Fruit fly (Drosophila melanogaster) whole organism, embryonic: Measurements from ENCODE around the gene GAPcenA.

Experiments
- Atf-2 ChIP-seq: fragments of 200-800 bp; sonication (Bioruptor generic); optimal IDR thresholded peaks from 2 replicates; lab custom pipeline; 2016; ENCODE audit warnings: missing biosample characterization, missing genetic modification characterization
- Atf6 ChIP-seq: fragments of 200-800 bp; sonication (Bioruptor generic); IDR thresholded peaks from 2 replicates; pipeline ENCODE4 v1.3.6; 2022; ENCODE audit warnings: missing biosample characterization, missing genetic modification characterization
- C15 ChIP-seq: fragments of 200-800 bp; sonication (Bioruptor generic); IDR thresholded peaks from 3 replicates; pipeline ENCODE4 v1.3.6; 2022; ENCODE audit warnings: missing biosample characterization, missing genetic modification characterization
- CG10267 ChIP-seq: fragments of 200-800 bp; sonication (Bioruptor generic); optimal IDR thresholded peaks from 2 replicates; lab custom pipeline; 2018; ENCODE audit warnings: missing biosample characterization, mild to moderate bottlenecking, missing genetic modification characterization, moderate library complexity
- CG10274 ChIP-seq: fragments of 200-800 bp; sonication (Bioruptor generic); optimal IDR thresholded peaks from 3 replicates; lab custom pipeline; 2017; ENCODE audit warnings: missing biosample characterization, mild to moderate bottlenecking, missing genetic modification characterization
- CG11093 ChIP-seq: fragments of 200-800 bp; sonication (Bioruptor generic); IDR thresholded peaks from 3 replicates; pipeline ENCODE4 v1.3.6; 2022; ENCODE audit warnings: missing biosample characterization, missing genetic modification characterization
- CG11696 ChIP-seq: fragments of 200-800 bp; sonication (Bioruptor generic); IDR thresholded peaks from 2 replicates; pipeline ENCODE4 v1.3.6; 2022; ENCODE audit warnings: missing biosample characterization, missing genetic modification characterization
- CG12071 ChIP-seq: fragments of 200-800 bp; sonication (Bioruptor generic); optimal IDR thresholded peaks from 3 replicates; lab custom pipeline; 2018; ENCODE audit warnings: missing biosample characterization, mild to moderate bottlenecking, missing genetic modification characterization
- CG1233 ChIP-seq: fragments of 200-800 bp; sonication (Bioruptor generic); optimal IDR thresholded peaks from 4 replicates; lab custom pipeline; 2018; ENCODE audit warnings: missing biosample characterization, mild to moderate bottlenecking, missing genetic modification characterization
- CG12659 ChIP-seq: fragments of 200-800 bp; sonication (Bioruptor generic); optimal IDR thresholded peaks from 3 replicates; lab custom pipeline; 2017; ENCODE audit warnings: mild to moderate bottlenecking, missing biosample characterization, missing genetic modification reagents, missing genetic modification characterization
- CG13624 ChIP-seq: fragments of 200-800 bp; sonication (Bioruptor generic); optimal IDR thresholded peaks from 2 replicates; lab custom pipeline; 2016; ENCODE audit warnings: missing biosample characterization, missing genetic modification characterization
- CG14710 ChIP-seq: fragments of 200-800 bp; sonication (Bioruptor generic); optimal IDR thresholded peaks from 3 replicates; lab custom pipeline; 2019; ENCODE audit warnings: missing biosample characterization, mild to moderate bottlenecking, missing genetic modification characterization, moderate library complexity
- CG18011 ChIP-seq: fragments of 200-800 bp; sonication (Bioruptor generic); optimal IDR thresholded peaks from 2 replicates; lab custom pipeline; 2017; ENCODE audit warnings: missing biosample characterization, missing genetic modification characterization, mild to moderate bottlenecking, moderate library complexity, missing genotype
- CG1832 ChIP-seq: fragments of 200-800 bp; sonication (Bioruptor generic); optimal IDR thresholded peaks from 2 replicates; lab custom pipeline; 2017; ENCODE audit warnings: missing biosample characterization, mild to moderate bottlenecking, missing genetic modification characterization, inconsistent platforms
- CG18476 ChIP-seq: fragments of 200-800 bp; sonication (Bioruptor generic); optimal IDR thresholded peaks from 2 replicates; lab custom pipeline; 2016; ENCODE audit warnings: missing biosample characterization, mild to moderate bottlenecking, missing genetic modification characterization
- CG2199 ChIP-seq: fragments of 200-800 bp; sonication (Bioruptor generic); IDR thresholded peaks from 3 replicates; pipeline ENCODE4 v1.3.6; 2022; ENCODE audit warnings: missing biosample characterization, missing genetic modification characterization
- CG30020 ChIP-seq: fragments of 200-800 bp; optimal IDR thresholded peaks from 2 replicates; lab custom pipeline; 2019; ENCODE audit warnings: missing biosample characterization, mild to moderate bottlenecking, missing genetic modification characterization, moderate library complexity
- CG6689 ChIP-seq: fragments of 200-800 bp; sonication (Bioruptor generic); IDR thresholded peaks from 2 replicates; pipeline ENCODE4 v1.3.6; 2022; ENCODE audit warnings: missing biosample characterization, missing genetic modification characterization
- CG8281 ChIP-seq: fragments of 200-800 bp; sonication (Bioruptor generic); optimal IDR thresholded peaks from 2 replicates; lab custom pipeline; 2018; ENCODE audit warnings: missing biosample characterization, mild to moderate bottlenecking, missing genetic modification characterization, moderate library complexity
- Dll ChIP-seq: fragments of 200-800 bp; sonication (Bioruptor generic); IDR thresholded peaks from 4 replicates; pipeline ENCODE4 v1.3.6; 2022; ENCODE audit warnings: missing biosample characterization, missing genetic modification characterization; ENCODE audit not compliant: partially characterized antibody
- HLH3B ChIP-seq: fragments of 200-800 bp; sonication (Bioruptor generic); IDR thresholded peaks from 2 replicates; pipeline ENCODE4 v1.3.6; 2022; ENCODE audit warnings: missing biosample characterization, missing genetic modification characterization
- HLH4C ChIP-seq: fragments of 200-800 bp; sonication (Bioruptor generic); IDR thresholded peaks from 3 replicates; pipeline ENCODE4 v1.3.6; 2022; ENCODE audit warnings: missing biosample characterization, missing genetic modification characterization; ENCODE audit not compliant: partially characterized antibody
- Mrtf ChIP-seq: fragments of 200-800 bp; sonication (Bioruptor generic); IDR thresholded peaks from 3 replicates; pipeline ENCODE4 v1.3.6; 2022; ENCODE audit warnings: missing biosample characterization, missing genetic modification characterization
- Sox102F ChIP-seq: fragments of 200-800 bp; sonication (Bioruptor generic); optimal IDR thresholded peaks from 2 replicates; lab custom pipeline; 2018; ENCODE audit warnings: missing biosample characterization, mild to moderate bottlenecking, missing genetic modification characterization, moderate library complexity
- Stat92E ChIP-seq, 3 experiments: fragments of >200 bp in 2 of 3; fragments of 200-800 bp in 1 of 3; sonication (Bioruptor generic) in 1 of 3; optimal IDR thresholded peaks; 2 replicates each; lab custom pipeline; 2017 to 2019; ENCODE audit warnings: missing biosample characterization in 3 of 3, missing genetic modification characterization in 3 of 3, mild to moderate bottlenecking in 1 of 3, moderate library complexity in 1 of 3
- Taf1 ChIP-seq: fragments of 200-800 bp; sonication (Bioruptor generic); IDR thresholded peaks from 2 replicates; pipeline ENCODE4 v1.3.6; 2022; ENCODE audit warnings: missing biosample characterization, missing genetic modification characterization
- amos ChIP-seq: fragments of 200-800 bp; sonication (Bioruptor generic); IDR thresholded peaks from 2 replicates; pipeline ENCODE4 v1.3.6; 2022; ENCODE audit warnings: missing biosample characterization, missing genetic modification characterization; ENCODE audit not compliant: partially characterized antibody
- az2 ChIP-seq: fragments of 200-800 bp; sonication (Bioruptor generic); optimal IDR thresholded peaks from 3 replicates; lab custom pipeline; 2016; ENCODE audit warnings: missing biosample characterization, missing genetic modification characterization
- chm ChIP-seq: fragments of 200-800 bp; sonication (Bioruptor generic); IDR thresholded peaks from 2 replicates; pipeline ENCODE4 v1.3.6; 2022; ENCODE audit warnings: missing biosample characterization, missing genetic modification characterization
- dan ChIP-seq: fragments of 200-800 bp; sonication (Bioruptor generic); IDR thresholded peaks from 2 replicates; pipeline ENCODE4 v1.3.6; 2022; ENCODE audit warnings: missing biosample characterization, missing genetic modification characterization
- ems ChIP-seq: fragments of 200-800 bp; sonication (Bioruptor generic); optimal IDR thresholded peaks from 3 replicates; lab custom pipeline; 2016; ENCODE audit warnings: missing biosample characterization, missing genetic modification characterization
- esg ChIP-seq: fragments of 200-800 bp; sonication (Bioruptor generic); conservative IDR thresholded peaks from 2 replicates; pipeline ENCODE4 v1.3.6; 2022; ENCODE audit warnings: missing biosample characterization, missing genetic modification characterization
- eve ChIP-seq, 2 experiments: fragments of >200 bp; optimal IDR thresholded peaks; 2 replicates each; lab custom pipeline; 2017; ENCODE audit warnings: missing biosample characterization in 2 of 2, missing genetic modification characterization in 2 of 2
- fd64A ChIP-seq: fragments of 200-800 bp; sonication (Bioruptor generic); optimal IDR thresholded peaks from 3 replicates; lab custom pipeline; 2018; ENCODE audit warnings: missing biosample characterization, mild to moderate bottlenecking, missing genetic modification characterization
- gsb-n ChIP-seq: fragments of 200-800 bp; sonication (Bioruptor generic); optimal IDR thresholded peaks from 3 replicates; lab custom pipeline; 2018; ENCODE audit warnings: missing biosample characterization, mild to moderate bottlenecking, missing genetic modification characterization
- hb ChIP-seq: fragments of 200-800 bp; sonication (Bioruptor generic); IDR thresholded peaks from 3 replicates; pipeline ENCODE4 v1.3.6; 2022; ENCODE audit warnings: missing biosample characterization, missing genetic modification characterization; ENCODE audit not compliant: partially characterized antibody
- ken ChIP-seq: fragments of 200-800 bp; sonication (Bioruptor generic); IDR thresholded peaks from 3 replicates; pipeline ENCODE4 v1.3.6; 2022; ENCODE audit warnings: missing biosample characterization, missing genetic modification characterization
- klu ChIP-seq: fragments of 200-800 bp; sonication (Bioruptor generic); IDR thresholded peaks from 2 replicates; pipeline ENCODE4 v1.3.6; 2022; ENCODE audit warnings: missing biosample characterization, missing genetic modification characterization
- knrl ChIP-seq: fragments of 200-800 bp; sonication (Bioruptor generic); IDR thresholded peaks from 3 replicates; pipeline ENCODE4 v1.3.6; 2022; ENCODE audit warnings: missing biosample characterization, missing genetic modification characterization; ENCODE audit not compliant: partially characterized antibody
- mam ChIP-seq: fragments of 200-800 bp; sonication (Bioruptor generic); optimal IDR thresholded peaks from 3 replicates; lab custom pipeline; 2016; ENCODE audit warnings: missing biosample characterization, missing genetic modification characterization
- onecut ChIP-seq: fragments of 200-800 bp; sonication (Bioruptor generic); IDR thresholded peaks from 2 replicates; pipeline ENCODE4 v1.3.6; 2022; ENCODE audit warnings: missing biosample characterization, missing genetic modification characterization
- pita ChIP-seq: fragments of 200-800 bp; sonication (Bioruptor generic); optimal IDR thresholded peaks from 2 replicates; lab custom pipeline; 2017; ENCODE audit warnings: missing biosample characterization, mild to moderate bottlenecking, missing genetic modification characterization
- pnt ChIP-seq: fragments of 200-800 bp; sonication (Bioruptor generic); optimal IDR thresholded peaks from 3 replicates; lab custom pipeline; 2016; ENCODE audit warnings: missing biosample characterization, missing genetic modification characterization
- prd ChIP-seq, 3 experiments: fragments of >200 bp in 2 of 3; fragments of 200-800 bp in 1 of 3; sonication (Bioruptor generic) in 1 of 3; optimal IDR thresholded peaks in 2 of 3; IDR thresholded peaks in 1 of 3; 2 replicates in 2 of 3; 3 replicates in 1 of 3; pipeline versions ENCODE4 v1.3.6 to Lab custom; 2017 to 2022; ENCODE audit warnings: missing biosample characterization in 1 of 3, missing genetic modification characterization in 1 of 3
- sim ChIP-seq: fragments of 200-800 bp; sonication (Bioruptor generic); IDR thresholded peaks from 2 replicates; pipeline ENCODE4 v1.3.6; 2022; ENCODE audit warnings: missing biosample characterization, missing genetic modification characterization
- sima ChIP-seq: fragments of 200-800 bp; sonication (Bioruptor generic); optimal IDR thresholded peaks from 2 replicates; lab custom pipeline; 2016; ENCODE audit warnings: missing biosample characterization, missing genetic modification characterization
- slbo ChIP-seq: fragments of 200-800 bp; sonication (Bioruptor generic); IDR thresholded peaks from 2 replicates; pipeline ENCODE4 v1.3.6; 2022; ENCODE audit warnings: missing biosample characterization, missing genetic modification characterization
- usp ChIP-seq: fragments of >200 bp; optimal IDR thresholded peaks from 2 replicates; lab custom pipeline; 2017; ENCODE audit warnings: missing biosample characterization, missing genetic modification characterization
- wek ChIP-seq: fragments of 200-800 bp; sonication (Bioruptor generic); optimal IDR thresholded peaks from 3 replicates; lab custom pipeline; 2018; ENCODE audit warnings: missing biosample characterization, mild to moderate bottlenecking, missing genetic modification characterization, moderate library complexity

The GAPcenA gene

DNA sequence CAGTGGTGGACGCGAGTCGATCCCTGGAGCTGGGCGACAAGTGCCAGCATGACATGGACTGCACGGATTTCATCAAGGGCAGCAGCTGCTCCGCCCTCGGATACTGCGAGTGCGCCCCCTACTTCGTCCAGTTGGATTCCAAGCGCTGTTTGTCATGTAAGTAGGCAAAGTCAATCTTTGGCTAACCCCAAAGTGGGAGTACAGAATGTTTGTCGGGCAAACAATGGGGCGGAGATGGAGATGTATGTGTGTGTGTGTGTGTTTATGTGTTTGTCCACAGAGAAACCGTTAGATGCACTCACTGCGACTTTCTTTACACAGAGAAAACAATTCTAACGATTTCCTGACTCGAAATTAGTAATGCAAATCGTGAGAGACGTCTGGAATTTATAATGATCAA lies 32.8 kb downstream of the GAPcenA start (continued):
- TF ChIP-seq fd64A (GFP tag; lab: Kevin White, UChicago) (peak; percentile 55), CG10267 (tag; lab: Kevin White, UChicago) (no peak), CG18011 (GFP tag; lab: Kevin White, UChicago) (no peak), sim (GFP tag; lab: Robert Waterston, UW) (no peak), esg (GFP tag; lab: Robert Waterston, UW) (no peak), eve (GFP tag; optimal IDR thresholded peaks at IDR 0.05; lab: Kevin White, UChicago) (no peak), CG6689 (GFP tag; lab: Robert Waterston, UW) (no peak), CG1233 (GFP tag; lab: Kevin White, UChicago) (no peak), CG10274 (GFP tag; lab: Kevin White, UChicago) (no peak), pita (no peak), slbo (GFP tag; lab: Robert Waterston, UW) (peak; percentile 27; the same call in 1 of the 2 replicates), CG13624 (GFP tag; lab: Kevin White, UChicago) (no peak), usp (GFP tag; lab: Kevin White, UChicago) (no peak), mam (GFP tag; lab: Kevin White, UChicago) (no peak), sima (GFP tag; lab: Kevin White, UChicago) (no peak), CG8281 (tag; lab: Kevin White, UChicago) (no peak), Sox102F (GFP tag; lab: Kevin White, UChicago) (no peak), Stat92E (GFP tag; optimal IDR thresholded peaks at IDR 0.05; lab: Kevin White, UChicago) (no peak), dan (no peak), ken (GFP tag; lab: Robert Waterston, UW) (no peak), CG12071 (GFP tag; lab: Kevin White, UChicago) (no peak), CG14710 (peak; percentile 46), amos (no peak), ems (GFP tag; lab: Kevin White, UChicago) (no peak), wek (GFP tag; lab: Kevin White, UChicago) (peak; percentile 36), Atf-2 (no peak), CG11093 (GFP tag; lab: Robert Waterston, UW) (no peak), onecut (no peak), Mrtf (GFP tag; lab: Robert Waterston, UW) (no peak), C15 (GFP tag; lab: Robert Waterston, UW) (no peak), Taf1 (GFP tag; lab: Robert Waterston, UW) (no peak), az2 (no peak), CG1832 (no peak), HLH4C (GFP tag; lab: Robert Waterston, UW) (no peak), gsb-n (tag; lab: Kevin White, UChicago) (peak; percentile 59), knrl (GFP tag; lab: Robert Waterston, UW) (no peak), CG30020 (tag; lab: Kevin White, UChicago) (no peak), CG12659 (no peak), Dll (GFP tag; lab: Robert Waterston, UW) (no peak), Atf6 (no peak), CG18476 (no peak), CG2199 (GFP tag; lab: Robert Waterston, UW) (no peak), hb (GFP tag; lab: Robert Waterston, UW) (no peak), chm (peak; percentile 27; the same call in 1 of the 2 replicates), CG11696 (GFP tag; lab: Robert Waterston, UW) (no peak), pnt (GFP tag; lab: Kevin White, UChicago) (no peak), prd (optimal IDR thresholded peaks at IDR 0.05; lab: Kevin White, UChicago) (no peak), prd (GFP tag; IDR thresholded peaks at IDR 0.05; lab: Robert Waterston, UW) (no peak), HLH3B (GFP tag; lab: Robert Waterston, UW) (no peak), klu (no peak)
